Worm (Caenorhabditis elegans): ENCODE data around the gene C44B7.5.

DNA sequence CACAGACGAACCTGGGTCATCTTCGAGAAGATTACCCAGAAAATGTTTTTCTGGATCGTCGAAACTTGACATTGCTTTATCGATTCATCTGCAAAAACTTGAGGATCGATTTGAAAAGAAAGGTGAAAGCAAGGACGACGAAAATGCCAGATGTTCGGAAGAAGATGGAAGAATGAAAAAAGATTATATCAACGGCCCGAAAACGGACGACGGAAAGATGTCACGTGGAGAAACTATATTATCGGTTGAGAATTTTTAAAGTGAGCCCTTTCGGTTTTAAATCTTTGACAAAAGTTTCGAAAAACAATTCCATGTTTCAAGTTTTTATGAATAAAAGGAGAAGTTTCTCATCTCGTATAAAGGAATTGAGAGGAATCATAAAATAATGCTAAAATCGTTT is 14.2 kb downstream of the C44B7.5 start, which contains the start of gene dnj-5:
- no peak for TF ChIP-seq lin-39 (tag; optimal IDR thresholded peaks at IDR 0.05)
- TF ChIP-seq nhr-237 (tag; optimal IDR thresholded peaks at IDR 0.05), result no peak
- no peak for TF ChIP-seq lin-13 (GFP tag; optimal IDR thresholded peaks at IDR 0.05)
- TF ChIP-seq unc-62 (GFP tag; optimal IDR thresholded peaks at IDR 0.05), result no peak
- TF ChIP-seq nhr-25 (tag; optimal IDR thresholded peaks at IDR 0.05), result no peak
- no peak for TF ChIP-seq nhr-23 (tag; optimal IDR thresholded peaks at IDR 0.05)
- no peak for TF ChIP-seq crh-2 (tag; optimal IDR thresholded peaks at IDR 0.05)
- no peak for TF ChIP-seq ztf-11 (tag; optimal IDR thresholded peaks at IDR 0.05)
- no peak for TF ChIP-seq skn-1 (tag; optimal IDR thresholded peaks at IDR 0.05)
- no peak for TF ChIP-seq ama-1 (optimal IDR thresholded peaks at IDR 0.05)
- no peak for TF ChIP-seq snpc-4 (tag; optimal IDR thresholded peaks at IDR 0.05)
- no peak for TF ChIP-seq blmp-1 (tag; optimal IDR thresholded peaks at IDR 0.05; ENCODE audit: insufficient read depth)
- TF ChIP-seq elt-3 (tag; optimal IDR thresholded peaks at IDR 0.05), result no peak
- TF ChIP-seq nhr-11 (tag; optimal IDR thresholded peaks at IDR 0.05), result no peak
